Worm (Caenorhabditis elegans) whole organism, early embryonic: ENCODE measurements around the gene F01G10.6.

Source experiments
- F13C5.2 ChIP-seq: sonication (generic microtip); optimal IDR thresholded peaks from 2 replicates; lab custom pipeline; 2017; ENCODE audit warnings: mild to moderate bottlenecking, missing genetic modification characterization, inconsistent platforms, missing compliant biosample characterization
- ama-1 ChIP-seq: fragments of 150-350 bp; optimal IDR thresholded peaks from 2 replicates; lab custom pipeline; 2014
- ceh-36 ChIP-seq: sonication (generic microtip); optimal IDR thresholded peaks from 2 replicates; lab custom pipeline; 2016; ENCODE audit warnings: missing genetic modification characterization, inconsistent platforms, missing compliant biosample characterization
- hmbx-1 ChIP-seq: sonication (generic microtip); optimal IDR thresholded peaks from 2 replicates; lab custom pipeline; 2016; ENCODE audit warnings: mild to moderate bottlenecking, missing genetic modification characterization, missing compliant biosample characterization
- hmg-4 ChIP-seq: fragments of 200-800 bp; sonication (Bioruptor generic); optimal IDR thresholded peaks from 2 replicates; lab custom pipeline; 2018; ENCODE audit warnings: mild to moderate bottlenecking, missing genetic modification characterization, missing compliant biosample characterization

- no peak for TF ChIP-seq ama-1
- no peak for TF ChIP-seq hmg-4 (GFP tag; lab: Kevin White, UChicago)
- TF ChIP-seq ceh-36 = no peak
- no peak for TF ChIP-seq F13C5.2 (tag; lab: Kevin White, UChicago)
- TF ChIP-seq hmbx-1 (tag; lab: Kevin White, UChicago) = no peak
Measured at ce11 chrIV:10250577-10251075, 23.2 kb upstream of the F01G10.6 start, which contains the start of gene daf-14.
